Fruit fly (Drosophila melanogaster) whole organism, wandering third instar larva: Measurements from ENCODE around the gene CG4199.

Experiments used
- Abd-B ChIP-seq: fragments of >200 bp; optimal IDR thresholded peaks from 2 replicates; lab custom pipeline; 2017; ENCODE audit warnings: missing biosample characterization, missing genetic modification characterization
- CG9705 ChIP-seq: fragments of 200-800 bp; sonication (Bioruptor generic); optimal IDR thresholded peaks from 2 replicates; lab custom pipeline; 2018; ENCODE audit warnings: missing biosample characterization, mild to moderate bottlenecking, missing genetic modification characterization
- CrebA ChIP-seq: fragments of 200-800 bp; sonication (Bioruptor generic); optimal IDR thresholded peaks from 2 replicates; lab custom pipeline; 2016; ENCODE audit warnings: missing biosample characterization, mild to moderate bottlenecking, missing genetic modification characterization, borderline replicate concordance
- Dfd ChIP-seq: fragments of >200 bp; optimal IDR thresholded peaks from 2 replicates; lab custom pipeline; 2017; ENCODE audit warnings: missing biosample characterization, missing genetic modification characterization
- GATAd ChIP-seq: sonication (Bioruptor generic); optimal IDR thresholded peaks from 2 replicates; lab custom pipeline; 2016; ENCODE audit warnings: missing biosample characterization, missing genetic modification characterization
- HLH106 ChIP-seq: fragments of 200-800 bp; optimal IDR thresholded peaks from 3 replicates; lab custom pipeline; 2019; ENCODE audit warnings: missing biosample characterization, mild to moderate bottlenecking, missing genetic modification characterization, moderate library complexity
- Hnf4 ChIP-seq: fragments of 200-800 bp; sonication (Bioruptor generic); optimal IDR thresholded peaks from 2 replicates; lab custom pipeline; 2016; ENCODE audit warnings: missing biosample characterization, mild to moderate bottlenecking, missing genetic modification characterization
- Hr78 ChIP-seq: fragments of >200 bp; optimal IDR thresholded peaks from 2 replicates; lab custom pipeline; 2017; ENCODE audit warnings: missing biosample characterization, missing genetic modification characterization
- Hr83 ChIP-seq: fragments of 200-300 bp; sonication (Bioruptor generic); optimal IDR thresholded peaks from 2 replicates; lab custom pipeline; 2016; ENCODE audit warnings: missing biosample characterization, mild to moderate bottlenecking, missing genetic modification characterization, moderate library complexity; ENCODE audit not compliant: poor library complexity, severe bottlenecking
- Jra ChIP-seq: sonication (Bioruptor generic); optimal IDR thresholded peaks from 2 replicates; lab custom pipeline; 2016; ENCODE audit warnings: missing biosample characterization, missing genetic modification characterization
- Mio ChIP-seq: sonication (Bioruptor generic); optimal IDR thresholded peaks from 2 replicates; lab custom pipeline; 2016; ENCODE audit warnings: missing biosample characterization, missing genetic modification characterization
- Myc ChIP-seq: fragments of >200 bp; optimal IDR thresholded peaks from 2 replicates; lab custom pipeline; 2017
- N ChIP-seq: fragments of >200 bp; optimal IDR thresholded peaks from 2 replicates; lab custom pipeline; 2018; ENCODE audit warnings: missing biosample characterization, missing external identifiers, missing genetic modification characterization
- OdsH ChIP-seq: fragments of 200-800 bp; sonication (Bioruptor generic); optimal IDR thresholded peaks from 2 replicates; lab custom pipeline; 2016; ENCODE audit warnings: missing biosample characterization, mild to moderate bottlenecking, missing genetic modification characterization
- Rel ChIP-seq, 2 experiments: fragments of 200-800 bp; sonication (Bioruptor generic) in 1 of 2; optimal IDR thresholded peaks; 2 replicates in 1 of 2; 3 replicates in 1 of 2; lab custom pipeline; 2016 to 2019; ENCODE audit warnings: mild to moderate bottlenecking in 2 of 2, missing biosample characterization in 2 of 2, missing genetic modification characterization in 2 of 2, moderate library complexity in 1 of 2
- Sp1 ChIP-seq: fragments of 200-800 bp; sonication (Bioruptor generic); optimal IDR thresholded peaks from 3 replicates; lab custom pipeline; 2019; ENCODE audit warnings: missing biosample characterization, mild to moderate bottlenecking, missing genetic modification characterization, moderate library complexity
- Vsx2 ChIP-seq: fragments of 200-300, 225-300 bp; sonication (Bioruptor generic); optimal IDR thresholded peaks from 2 replicates; lab custom pipeline; 2018; ENCODE audit warnings: missing biosample characterization, missing genetic modification characterization; ENCODE audit not compliant: partially characterized antibody
- br ChIP-seq: fragments of 200-800 bp; sonication (Bioruptor generic); optimal IDR thresholded peaks from 2 replicates; lab custom pipeline; 2016; ENCODE audit warnings: missing biosample characterization, missing genetic modification characterization
- brk ChIP-seq: fragments of 200-800 bp; sonication (Bioruptor generic); optimal IDR thresholded peaks from 2 replicates; lab custom pipeline; 2016; ENCODE audit warnings: missing biosample characterization, mild to moderate bottlenecking, missing genetic modification characterization
- dl ChIP-seq, 2 experiments: fragments of 175-275, 200-275 bp in 1 of 2; fragments of 200-275 bp in 1 of 2; sonication (Bioruptor generic); optimal IDR thresholded peaks; lab custom pipeline; 2018; ENCODE audit warnings: mild to moderate bottlenecking in 2 of 2, missing biosample characterization in 2 of 2, missing genetic modification characterization in 2 of 2, moderate library complexity in 2 of 2; ENCODE audit not compliant: partially characterized antibody in 2 of 2, insufficient read depth in 1 of 2
- dmrt93B ChIP-seq: fragments of 200-800 bp; sonication (Bioruptor generic); optimal IDR thresholded peaks from 2 replicates; lab custom pipeline; 2018; ENCODE audit warnings: missing biosample characterization, mild to moderate bottlenecking, missing genetic modification characterization
- dsf ChIP-seq: sonication (Bioruptor generic); optimal IDR thresholded peaks from 2 replicates; lab custom pipeline; 2016; ENCODE audit warnings: missing biosample characterization, missing genetic modification characterization, borderline replicate concordance
- foxo ChIP-seq, 2 experiments: fragments of 200-800 bp; sonication (Bioruptor generic); optimal IDR thresholded peaks; 2 replicates in 1 of 2; 3 replicates in 1 of 2; lab custom pipeline; 2016 to 2017; ENCODE audit warnings: missing biosample characterization in 2 of 2, missing genetic modification characterization in 2 of 2
- fru ChIP-seq: fragments of 200-800 bp; sonication (Bioruptor generic); optimal IDR thresholded peaks from 3 replicates; lab custom pipeline; 2016; ENCODE audit warnings: missing biosample characterization, mild to moderate bottlenecking, missing genetic modification characterization
- h ChIP-seq: fragments of 200-800 bp; sonication (Bioruptor generic); optimal IDR thresholded peaks from 3 replicates; lab custom pipeline; 2016; ENCODE audit warnings: missing biosample characterization, mild to moderate bottlenecking, missing genetic modification characterization
- jim ChIP-seq: fragments of 175-275, 200-325 bp; sonication (Bioruptor generic); optimal IDR thresholded peaks from 2 replicates; lab custom pipeline; 2016; ENCODE audit warnings: missing biosample characterization, mild to moderate bottlenecking, missing genetic modification characterization
- lola ChIP-seq: fragments of >200 bp; optimal IDR thresholded peaks from 2 replicates; lab custom pipeline; 2017; ENCODE audit warnings: missing biosample characterization, missing genetic modification characterization
- pan ChIP-seq: fragments of >200 bp; optimal IDR thresholded peaks from 2 replicates; lab custom pipeline; 2017
- psq ChIP-seq: fragments of 200-800 bp; sonication (Bioruptor generic); optimal IDR thresholded peaks from 3 replicates; lab custom pipeline; 2017; ENCODE audit warnings: missing biosample characterization, mild to moderate bottlenecking, missing genetic modification characterization, moderate library complexity
- rgr ChIP-seq: fragments of 200-800 bp; sonication (Bioruptor generic); optimal IDR thresholded peaks from 3 replicates; lab custom pipeline; 2016; ENCODE audit warnings: missing biosample characterization, mild to moderate bottlenecking, missing genetic modification characterization
- sage ChIP-seq: fragments of 200-800 bp; sonication (Bioruptor generic); optimal IDR thresholded peaks from 2 replicates; lab custom pipeline; 2016; ENCODE audit warnings: missing biosample characterization, mild to moderate bottlenecking, missing genetic modification characterization
- sv ChIP-seq: fragments of 200-800 bp; sonication (Bioruptor generic); optimal IDR thresholded peaks from 3 replicates; lab custom pipeline; 2016; ENCODE audit warnings: missing biosample characterization, missing genetic modification characterization
- tai ChIP-seq: sonication (Bioruptor generic); optimal IDR thresholded peaks from 2 replicates; lab custom pipeline; 2016; ENCODE audit warnings: missing biosample characterization, missing genetic modification characterization
- usp ChIP-seq: fragments of >200 bp; optimal IDR thresholded peaks from 2 replicates; lab custom pipeline; 2017; ENCODE audit warnings: missing biosample characterization, missing genetic modification characterization
- woc ChIP-seq: sonication (Bioruptor generic); optimal IDR thresholded peaks from 2 replicates; lab custom pipeline; 2016; ENCODE audit warnings: missing biosample characterization, mild to moderate bottlenecking, missing genetic modification characterization

The CG4199 gene

DNA sequence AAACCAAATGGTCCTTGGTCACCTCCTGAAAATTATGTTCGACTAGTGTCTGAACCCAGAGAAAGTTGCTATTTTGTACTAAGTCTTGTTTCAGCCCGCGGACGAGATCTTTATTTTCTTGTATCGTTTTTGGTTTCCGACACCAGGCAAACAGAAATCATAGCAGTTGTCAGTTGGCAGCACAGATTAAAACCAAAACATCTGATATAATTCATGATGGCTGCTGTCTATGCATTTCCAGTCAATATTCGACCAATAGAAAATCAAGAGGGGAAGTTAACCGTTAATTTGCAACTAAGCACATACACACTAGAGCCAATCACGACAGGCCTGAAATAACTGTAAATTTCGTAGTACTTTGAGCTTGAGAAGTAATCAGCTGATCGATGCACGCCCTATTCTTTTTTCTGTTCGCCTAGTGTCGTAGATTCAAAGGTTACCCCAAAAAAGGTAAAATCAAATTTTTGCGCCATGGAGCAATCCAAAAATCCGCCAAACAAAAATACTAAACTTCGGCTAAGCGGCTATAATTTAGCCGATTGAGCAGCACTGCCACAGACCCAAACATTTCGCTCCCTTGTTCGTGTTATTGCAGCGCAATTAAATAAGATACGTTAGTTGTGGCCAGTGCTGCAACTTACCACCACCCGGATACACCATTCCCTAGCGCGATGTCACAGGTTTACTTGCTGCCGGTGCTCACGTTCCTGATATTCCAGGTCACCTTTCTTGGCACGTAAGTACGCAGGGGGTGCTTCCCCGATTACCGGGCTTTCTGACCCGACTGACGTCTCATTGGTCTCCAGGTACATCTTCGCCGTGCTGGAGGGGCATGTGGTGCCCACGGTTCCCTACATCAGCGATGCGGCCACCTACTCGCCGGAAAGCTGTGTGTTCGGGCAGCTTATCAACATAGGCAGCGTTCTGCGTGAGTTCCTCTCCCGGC is 3.4 kb upstream of the CG4199 start, which contains the start of gene CG4025:
Gene CG4025 (plus strand): TSS at position 555 of the 946 bp plus-strand sequence.
- TF ChIP-seq Jra (GFP tag; lab: Kevin White, UChicago) (peak; percentile 48), N (GFP tag; lab: Kevin White, UChicago) (no peak), Abd-B (GFP tag; lab: Kevin White, UChicago) (no peak), h (GFP tag; lab: Kevin White, UChicago) (no peak), Rel (GFP tag; optimal IDR thresholded peaks at IDR 0.05; lab: Kevin White, UChicago) (no peak), Rel (tag; optimal IDR thresholded peaks at IDR 0.05; lab: Kevin White, UChicago) (peak; percentile 98), Myc (lab: Kevin White, UChicago) (peak; percentile 83), fru (no peak), Hnf4 (GFP tag; lab: Kevin White, UChicago) (no peak), OdsH (GFP tag; lab: Kevin White, UChicago) (no peak), dl (GFP tag; optimal IDR thresholded peaks at IDR 0.05; lab: Kevin White, UChicago; ENCODE audit: insufficient read depth in 1 of 2, partially characterized antibody in 2 of 2) (no peak)

DNA sequence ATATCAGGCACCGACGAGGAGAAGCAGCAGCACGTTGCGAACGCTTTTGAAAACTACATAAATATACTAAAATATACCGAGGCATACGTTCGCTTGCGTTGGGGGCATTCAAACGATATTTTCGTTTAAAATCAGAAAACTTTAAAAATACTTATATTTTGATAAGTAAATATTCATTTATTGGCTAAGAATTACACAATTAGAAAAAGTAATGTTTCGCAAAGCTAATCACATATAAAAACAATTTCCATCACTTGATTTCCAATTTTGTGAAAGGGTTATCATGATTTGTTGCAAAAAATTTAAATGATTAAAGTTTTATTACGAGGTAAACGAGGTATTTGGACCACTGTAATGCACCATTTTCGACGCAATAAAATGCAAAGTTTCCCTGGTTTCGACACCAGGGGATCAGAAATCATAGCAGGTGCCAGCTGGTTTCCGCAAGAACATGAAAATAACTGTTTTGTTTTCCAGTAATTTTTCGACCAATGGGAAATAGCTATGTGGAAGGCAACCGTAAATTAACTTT is 2.6 kb upstream of the CG4199 start, which contains the start of gene CG4045:
Gene CG4045 (minus strand): TSS at position 55 of the 532 bp plus-strand sequence.
- TF ChIP-seq foxo (GFP tag; optimal IDR thresholded peaks at IDR 0.05; lab: Kevin White, UChicago) (peak in 1 of 2 experiments; percentile 1), Myc (lab: Kevin White, UChicago) (peak; percentile 10), Dfd (GFP tag; lab: Kevin White, UChicago) (no peak), psq (GFP tag; lab: Kevin White, UChicago) (no peak), HLH106 (peak; percentile 0), fru (peak; percentile 9), h (GFP tag; lab: Kevin White, UChicago) (no peak), OdsH (GFP tag; lab: Kevin White, UChicago) (no peak), CG9705 (GFP tag; lab: Kevin White, UChicago) (no peak), Rel (GFP tag; optimal IDR thresholded peaks at IDR 0.05; lab: Kevin White, UChicago) (no peak), Rel (tag; optimal IDR thresholded peaks at IDR 0.05; lab: Kevin White, UChicago) (peak; percentile 30), tai (no peak), N (GFP tag; lab: Kevin White, UChicago) (no peak), jim (GFP tag; lab: Kevin White, UChicago) (no peak), Hr78 (GFP tag; lab: Kevin White, UChicago) (no peak), Hr83 (GFP tag; lab: Kevin White, UChicago) (no peak), Hnf4 (GFP tag; lab: Kevin White, UChicago) (no peak)

DNA sequence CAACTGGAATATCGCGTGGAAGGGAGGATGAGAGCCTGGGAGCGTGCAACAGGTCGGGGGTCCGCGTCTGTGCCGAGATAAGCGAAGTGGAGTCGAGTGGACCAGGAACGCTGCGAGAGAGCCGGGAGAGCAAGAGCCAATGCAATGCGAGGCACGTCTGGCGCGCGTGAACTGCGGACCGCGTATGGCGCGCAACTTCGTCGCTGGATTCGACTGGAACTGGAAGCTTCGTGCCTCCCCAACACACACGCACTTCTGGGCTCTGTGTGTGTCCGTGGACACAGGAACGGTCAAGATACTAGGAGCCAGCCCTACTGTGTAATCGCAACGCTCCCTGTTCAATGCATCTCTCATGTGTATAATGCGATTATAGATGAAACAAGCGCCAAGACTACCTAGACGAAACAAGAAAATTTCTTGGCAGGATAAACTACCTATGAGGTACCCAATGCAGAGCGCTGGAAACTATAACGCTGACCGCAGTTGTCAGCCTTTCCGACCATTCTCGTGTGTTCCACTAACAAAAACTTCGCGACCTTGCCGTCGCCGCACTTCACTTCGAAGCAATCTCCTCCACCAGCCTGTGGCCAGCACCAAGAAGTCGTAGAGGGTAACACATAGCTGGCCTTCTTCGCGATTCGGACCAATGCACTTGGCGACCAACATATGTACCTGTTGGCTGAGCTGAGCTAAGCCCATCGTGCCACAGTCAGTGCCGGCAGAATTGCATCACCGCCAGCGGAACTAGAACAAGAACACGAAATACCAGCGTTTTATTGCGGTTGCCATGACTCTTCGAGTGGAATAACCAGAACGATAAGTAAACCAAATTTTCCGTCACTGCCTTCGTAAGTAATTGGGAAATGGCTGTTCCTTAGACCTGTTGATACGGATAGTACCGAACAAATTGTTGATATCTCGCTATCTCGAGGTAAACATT is 1.1 kb downstream of the CG4199 start, which contains the start of gene Rtca:
Gene Rtca (plus strand): TSS at position 536 of the 940 bp plus-strand sequence.
- peak; percentile 63 to 82 for TF ChIP-seq dl (GFP tag; optimal IDR thresholded peaks at IDR 0.05; lab: Kevin White, UChicago; ENCODE audit: insufficient read depth in 1 of 2, partially characterized antibody in 2 of 2)
- TF ChIP-seq tai = no peak
- no peak for TF ChIP-seq Jra (GFP tag; lab: Kevin White, UChicago)
- TF ChIP-seq foxo (GFP tag; optimal IDR thresholded peaks at IDR 0.05; lab: Kevin White, UChicago) = peak; percentile 5 to 92
- TF ChIP-seq OdsH (GFP tag; lab: Kevin White, UChicago) = peak; percentile 87
- TF ChIP-seq Vsx2 = no peak
- peak; percentile 70 for TF ChIP-seq CG9705 (GFP tag; lab: Kevin White, UChicago)
- peak; percentile 91 for TF ChIP-seq h (GFP tag; lab: Kevin White, UChicago)
- TF ChIP-seq HLH106 = peak; percentile 83
- TF ChIP-seq Hr78 (GFP tag; lab: Kevin White, UChicago) = no peak
- TF ChIP-seq Dfd (GFP tag; lab: Kevin White, UChicago) = no peak
- peak; percentile 90 for TF ChIP-seq rgr
- no peak for TF ChIP-seq sage (GFP tag; lab: Kevin White, UChicago)
- no peak for TF ChIP-seq Myc (lab: Kevin White, UChicago)
- TF ChIP-seq N (GFP tag; lab: Kevin White, UChicago) = no peak
- no peak for TF ChIP-seq Abd-B (GFP tag; lab: Kevin White, UChicago)
- no peak for TF ChIP-seq jim (GFP tag; lab: Kevin White, UChicago)
- TF ChIP-seq dmrt93B (GFP tag; lab: Kevin White, UChicago) = peak; percentile 77
- peak; percentile 20 for TF ChIP-seq Mio (GFP tag; lab: Kevin White, UChicago)
- TF ChIP-seq Rel (GFP tag; optimal IDR thresholded peaks at IDR 0.05; lab: Kevin White, UChicago) = peak; percentile 38
- peak; percentile 54 for TF ChIP-seq Rel (tag; optimal IDR thresholded peaks at IDR 0.05; lab: Kevin White, UChicago)
- peak; percentile 90 for TF ChIP-seq br (GFP tag; lab: Kevin White, UChicago)
- TF ChIP-seq Hr83 (GFP tag; lab: Kevin White, UChicago) = no peak
- TF ChIP-seq CrebA (GFP tag; lab: Kevin White, UChicago) = no peak
- TF ChIP-seq Sp1 (GFP tag; lab: Kevin White, UChicago) = peak; percentile 84
- TF ChIP-seq pan (lab: Kevin White, UChicago) = no peak
- peak; percentile 94 for TF ChIP-seq fru
- TF ChIP-seq sv (GFP tag; lab: Kevin White, UChicago) = peak; percentile 8
- TF ChIP-seq usp (GFP tag; lab: Kevin White, UChicago) = no peak
- peak; percentile 83 for TF ChIP-seq Hnf4 (GFP tag; lab: Kevin White, UChicago)
- peak; percentile 81 for TF ChIP-seq psq (GFP tag; lab: Kevin White, UChicago)
- no peak for TF ChIP-seq GATAd
- TF ChIP-seq dsf (GFP tag; lab: Kevin White, UChicago) = no peak
- TF ChIP-seq lola (GFP tag; lab: Kevin White, UChicago) = no peak
- no peak for TF ChIP-seq brk
- TF ChIP-seq woc = peak; percentile 96
